Fruit fly (Drosophila melanogaster) whole organism, wandering third instar larva: ENCODE measurements around the gene Galt.
A peak's percentile ranks its signal among the peaks of the same experiment; 100 is the strongest.

Experiments used
- Abd-B ChIP-seq: fragments of >200 bp; optimal IDR thresholded peaks from 2 replicates; lab custom pipeline; 2017; ENCODE audit warnings: missing biosample characterization, missing genetic modification characterization
- CG32264 ChIP-seq: fragments of 200-800 bp; sonication (Bioruptor generic); optimal IDR thresholded peaks from 2 replicates; lab custom pipeline; 2016; ENCODE audit warnings: missing biosample characterization, missing genetic modification characterization
- CG9705 ChIP-seq: fragments of 200-800 bp; sonication (Bioruptor generic); optimal IDR thresholded peaks from 2 replicates; lab custom pipeline; 2018; ENCODE audit warnings: missing biosample characterization, mild to moderate bottlenecking, missing genetic modification characterization
- CrebA ChIP-seq: fragments of 200-800 bp; sonication (Bioruptor generic); optimal IDR thresholded peaks from 2 replicates; lab custom pipeline; 2016; ENCODE audit warnings: missing biosample characterization, mild to moderate bottlenecking, missing genetic modification characterization, borderline replicate concordance
- Dif ChIP-seq: fragments of 200-275, 200-300 bp; sonication (Bioruptor generic); optimal IDR thresholded peaks from 2 replicates; lab custom pipeline; 2018; ENCODE audit warnings: missing biosample characterization, missing genetic modification characterization; ENCODE audit not compliant: partially characterized antibody
- GATAd ChIP-seq: sonication (Bioruptor generic); optimal IDR thresholded peaks from 2 replicates; lab custom pipeline; 2016; ENCODE audit warnings: missing biosample characterization, missing genetic modification characterization
- HLH106 ChIP-seq: fragments of 200-800 bp; optimal IDR thresholded peaks from 3 replicates; lab custom pipeline; 2019; ENCODE audit warnings: missing biosample characterization, mild to moderate bottlenecking, missing genetic modification characterization, moderate library complexity
- Hr78 ChIP-seq: fragments of >200 bp; optimal IDR thresholded peaks from 2 replicates; lab custom pipeline; 2017; ENCODE audit warnings: missing biosample characterization, missing genetic modification characterization
- Hr83 ChIP-seq: fragments of 200-300 bp; sonication (Bioruptor generic); optimal IDR thresholded peaks from 2 replicates; lab custom pipeline; 2016; ENCODE audit warnings: missing biosample characterization, mild to moderate bottlenecking, missing genetic modification characterization, moderate library complexity; ENCODE audit not compliant: poor library complexity, severe bottlenecking
- Myc ChIP-seq: fragments of >200 bp; optimal IDR thresholded peaks from 2 replicates; lab custom pipeline; 2017
- N ChIP-seq: fragments of >200 bp; optimal IDR thresholded peaks from 2 replicates; lab custom pipeline; 2018; ENCODE audit warnings: missing biosample characterization, missing external identifiers, missing genetic modification characterization
- Rel ChIP-seq, 2 experiments: fragments of 200-800 bp; sonication (Bioruptor generic) in 1 of 2; optimal IDR thresholded peaks; 2 replicates in 1 of 2; 3 replicates in 1 of 2; lab custom pipeline; 2016 to 2019; ENCODE audit warnings: mild to moderate bottlenecking in 2 of 2, missing biosample characterization in 2 of 2, missing genetic modification characterization in 2 of 2, moderate library complexity in 1 of 2
- Sp1 ChIP-seq: fragments of 200-800 bp; sonication (Bioruptor generic); optimal IDR thresholded peaks from 3 replicates; lab custom pipeline; 2019; ENCODE audit warnings: missing biosample characterization, mild to moderate bottlenecking, missing genetic modification characterization, moderate library complexity
- Vsx2 ChIP-seq: fragments of 200-300, 225-300 bp; sonication (Bioruptor generic); optimal IDR thresholded peaks from 2 replicates; lab custom pipeline; 2018; ENCODE audit warnings: missing biosample characterization, missing genetic modification characterization; ENCODE audit not compliant: partially characterized antibody
- br ChIP-seq: fragments of 200-800 bp; sonication (Bioruptor generic); optimal IDR thresholded peaks from 2 replicates; lab custom pipeline; 2016; ENCODE audit warnings: missing biosample characterization, missing genetic modification characterization
- brk ChIP-seq: fragments of 200-800 bp; sonication (Bioruptor generic); optimal IDR thresholded peaks from 2 replicates; lab custom pipeline; 2016; ENCODE audit warnings: missing biosample characterization, mild to moderate bottlenecking, missing genetic modification characterization
- dl ChIP-seq, 2 experiments: fragments of 175-275, 200-275 bp in 1 of 2; fragments of 200-275 bp in 1 of 2; sonication (Bioruptor generic); optimal IDR thresholded peaks; lab custom pipeline; 2018; ENCODE audit warnings: mild to moderate bottlenecking in 2 of 2, missing biosample characterization in 2 of 2, missing genetic modification characterization in 2 of 2, moderate library complexity in 2 of 2; ENCODE audit not compliant: partially characterized antibody in 2 of 2, insufficient read depth in 1 of 2
- dmrt93B ChIP-seq: fragments of 200-800 bp; sonication (Bioruptor generic); optimal IDR thresholded peaks from 2 replicates; lab custom pipeline; 2018; ENCODE audit warnings: missing biosample characterization, mild to moderate bottlenecking, missing genetic modification characterization
- ey ChIP-seq: fragments of 200-800 bp; sonication (Bioruptor generic); optimal IDR thresholded peaks from 2 replicates; lab custom pipeline; 2016; ENCODE audit warnings: missing biosample characterization, missing genetic modification characterization
- fru ChIP-seq: fragments of 200-800 bp; sonication (Bioruptor generic); optimal IDR thresholded peaks from 3 replicates; lab custom pipeline; 2016; ENCODE audit warnings: missing biosample characterization, mild to moderate bottlenecking, missing genetic modification characterization
- h ChIP-seq: fragments of 200-800 bp; sonication (Bioruptor generic); optimal IDR thresholded peaks from 3 replicates; lab custom pipeline; 2016; ENCODE audit warnings: missing biosample characterization, mild to moderate bottlenecking, missing genetic modification characterization
- jim ChIP-seq: fragments of 175-275, 200-325 bp; sonication (Bioruptor generic); optimal IDR thresholded peaks from 2 replicates; lab custom pipeline; 2016; ENCODE audit warnings: missing biosample characterization, mild to moderate bottlenecking, missing genetic modification characterization
- pan ChIP-seq: fragments of >200 bp; optimal IDR thresholded peaks from 2 replicates; lab custom pipeline; 2017
- psq ChIP-seq: fragments of 200-800 bp; sonication (Bioruptor generic); optimal IDR thresholded peaks from 3 replicates; lab custom pipeline; 2017; ENCODE audit warnings: missing biosample characterization, mild to moderate bottlenecking, missing genetic modification characterization, moderate library complexity
- rgr ChIP-seq: fragments of 200-800 bp; sonication (Bioruptor generic); optimal IDR thresholded peaks from 3 replicates; lab custom pipeline; 2016; ENCODE audit warnings: missing biosample characterization, mild to moderate bottlenecking, missing genetic modification characterization
- sage ChIP-seq: fragments of 200-800 bp; sonication (Bioruptor generic); optimal IDR thresholded peaks from 2 replicates; lab custom pipeline; 2016; ENCODE audit warnings: missing biosample characterization, mild to moderate bottlenecking, missing genetic modification characterization
- sv ChIP-seq: fragments of 200-800 bp; sonication (Bioruptor generic); optimal IDR thresholded peaks from 3 replicates; lab custom pipeline; 2016; ENCODE audit warnings: missing biosample characterization, missing genetic modification characterization
- tai ChIP-seq: sonication (Bioruptor generic); optimal IDR thresholded peaks from 2 replicates; lab custom pipeline; 2016; ENCODE audit warnings: missing biosample characterization, missing genetic modification characterization
- usp ChIP-seq: fragments of >200 bp; optimal IDR thresholded peaks from 2 replicates; lab custom pipeline; 2017; ENCODE audit warnings: missing biosample characterization, missing genetic modification characterization
- woc ChIP-seq: sonication (Bioruptor generic); optimal IDR thresholded peaks from 2 replicates; lab custom pipeline; 2016; ENCODE audit warnings: missing biosample characterization, mild to moderate bottlenecking, missing genetic modification characterization

The Galt gene

DNA sequence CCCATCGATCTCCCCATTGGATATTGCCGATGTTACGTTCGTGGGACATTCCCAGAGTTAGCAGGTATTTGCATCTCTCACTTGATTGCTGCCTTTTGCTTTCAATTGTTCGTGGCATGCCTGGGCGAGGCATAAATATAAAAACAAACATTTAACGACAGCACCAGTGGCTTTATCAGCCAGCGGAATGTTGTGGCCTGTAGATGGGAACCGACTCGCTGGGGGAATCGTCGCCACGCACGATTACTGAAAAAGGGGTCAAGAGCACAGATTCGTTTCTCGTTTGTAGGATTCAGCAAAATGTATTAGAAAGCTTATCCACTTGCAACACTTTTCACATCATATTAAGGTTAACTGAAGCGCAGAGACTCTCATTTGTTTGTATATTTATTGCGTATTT is 3.6 kb upstream of the Galt start:
- TF ChIP-seq rgr (GFP tag; lab: Kevin White, UChicago) (no peak), tai (GFP tag; lab: Kevin White, UChicago) (no peak), Rel (GFP tag; optimal IDR thresholded peaks at IDR 0.05; lab: Kevin White, UChicago) (no peak), Rel (tag; optimal IDR thresholded peaks at IDR 0.05; lab: Kevin White, UChicago) (no peak), dl (GFP tag; optimal IDR thresholded peaks at IDR 0.05; lab: Kevin White, UChicago; ENCODE audit: insufficient read depth in 1 of 2, partially characterized antibody in 2 of 2) (no peak), sv (GFP tag; lab: Kevin White, UChicago) (no peak), br (GFP tag; lab: Kevin White, UChicago) (no peak), h (no peak), dmrt93B (no peak), brk (no peak), Vsx2 (GFP tag; lab: Kevin White, UChicago) (no peak), psq (GFP tag; lab: Kevin White, UChicago) (no peak)

DNA sequence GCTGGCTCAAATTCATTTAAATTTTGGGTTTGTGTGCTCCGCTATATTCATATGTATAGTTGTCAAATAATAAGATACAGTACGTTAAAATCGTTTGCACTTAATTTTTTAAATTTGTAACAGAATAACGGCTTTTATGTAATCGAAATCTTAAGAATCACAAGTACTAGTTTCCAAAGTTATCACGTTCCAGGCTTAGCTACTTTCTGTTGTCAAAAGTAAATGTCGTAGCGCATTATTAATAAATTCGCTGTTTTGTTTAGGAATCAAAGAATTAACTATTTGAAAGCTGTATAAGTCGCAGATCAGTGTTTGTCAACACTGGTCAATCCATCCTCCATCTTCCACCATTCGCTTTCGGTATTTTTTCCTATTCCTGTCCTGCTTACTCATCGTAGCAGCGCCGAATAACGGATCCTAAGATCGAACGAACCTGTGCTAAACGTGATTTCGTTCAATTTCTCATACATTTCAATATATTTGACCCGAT is 4.2 kb downstream of the Galt start, which contains the start of the genes CG13771, CG34310 and cup:
TSS of gene CG13771 (minus strand) at position 51 of the 490 bp plus-strand sequence.
TSS of gene CG34310 (plus strand) at position 103 of the 490 bp plus-strand sequence.
TSS of gene cup (plus strand) at position 103 of the 490 bp plus-strand sequence.
- TF ChIP-seq CG32264 (GFP tag; lab: Kevin White, UChicago): no peak
- peak; percentile 41 for TF ChIP-seq psq (GFP tag; lab: Kevin White, UChicago)
- no peak for TF ChIP-seq woc (GFP tag; lab: Kevin White, UChicago)

DNA sequence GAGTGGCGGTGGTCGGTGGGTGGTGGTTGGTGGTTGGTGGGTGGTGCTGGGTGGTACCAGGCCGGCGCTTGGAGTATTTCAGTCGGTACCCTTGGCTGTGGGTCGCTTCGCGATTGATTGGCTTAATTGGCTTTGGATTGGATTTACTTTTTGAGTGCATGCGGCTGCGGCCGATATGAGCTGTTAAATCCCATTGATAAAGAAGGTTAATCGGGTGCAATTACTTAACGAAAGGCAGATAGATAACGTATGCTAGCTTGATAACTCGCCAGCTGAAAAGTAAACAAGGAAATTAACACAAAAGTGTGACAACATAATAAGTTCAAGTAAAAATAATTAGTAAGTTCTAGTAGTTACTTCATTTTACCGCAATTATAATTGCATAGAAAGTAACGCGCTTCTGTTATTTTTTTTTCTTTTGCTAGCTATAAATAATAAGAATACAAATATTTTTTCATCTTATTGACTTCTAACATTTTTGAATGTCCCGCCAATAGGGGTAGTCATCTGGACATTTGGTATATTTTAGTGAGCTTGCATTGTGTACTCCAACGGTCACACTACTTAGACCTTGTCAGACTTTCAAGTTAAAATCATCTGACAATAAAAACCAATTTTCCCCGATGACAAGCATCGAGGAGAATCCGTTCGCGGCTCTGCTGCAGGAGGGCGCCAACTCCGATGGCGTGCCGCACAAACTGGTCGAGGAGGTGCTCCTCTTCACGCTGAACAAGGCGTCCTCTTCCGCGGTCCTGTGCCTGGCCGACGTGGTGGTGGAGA is 9.7 kb downstream of the Galt start, which contains the start of the genes CG31636 and Ube4A:
TSS of gene CG31636 (minus strand) at position 184 of the 780 bp plus-strand sequence.
TSS of gene Ube4A (plus strand) at position 549 of the 780 bp plus-strand sequence.
- no peak for TF ChIP-seq Rel (GFP tag; optimal IDR thresholded peaks at IDR 0.05; lab: Kevin White, UChicago)
- peak; percentile 51 for TF ChIP-seq Rel (tag; optimal IDR thresholded peaks at IDR 0.05; lab: Kevin White, UChicago)
- TF ChIP-seq fru: no peak
- TF ChIP-seq Vsx2 (GFP tag; lab: Kevin White, UChicago): peak; percentile 64

DNA sequence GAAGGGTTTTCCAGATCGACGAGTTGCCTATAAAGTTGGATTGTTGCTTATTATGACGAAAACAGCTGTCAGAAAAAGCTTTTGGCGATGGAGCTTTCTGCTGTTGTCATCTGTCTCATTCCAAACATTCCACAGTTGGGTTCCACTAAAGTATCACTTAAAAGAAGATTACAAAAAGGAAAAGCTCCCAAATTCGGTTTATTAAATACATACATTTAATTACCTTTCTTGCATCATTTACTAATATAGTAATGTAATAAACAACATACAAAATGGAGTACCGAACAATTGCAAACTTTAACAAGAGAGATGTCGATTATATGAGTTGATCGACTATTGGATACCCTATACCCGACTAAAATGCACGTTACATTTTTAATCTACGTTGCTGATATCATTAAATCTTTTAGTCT is 11.6 kb downstream of the Galt start, which contains the start of gene CG31633:
TSS of gene CG31633 (minus strand) at position 58 of the 413 bp plus-strand sequence.
- TF ChIP-seq usp (GFP tag; lab: Kevin White, UChicago) (no peak), brk (no peak), dmrt93B (no peak), Hr78 (GFP tag; lab: Kevin White, UChicago) (no peak), HLH106 (tag; lab: Kevin White, UChicago) (no peak), Dif (no peak), CG32264 (GFP tag; lab: Kevin White, UChicago) (no peak), GATAd (no peak), Myc (lab: Kevin White, UChicago) (no peak), CrebA (GFP tag; lab: Kevin White, UChicago) (no peak), sage (GFP tag; lab: Kevin White, UChicago) (no peak), CG9705 (GFP tag; lab: Kevin White, UChicago) (no peak), pan (lab: Kevin White, UChicago) (no peak), ey (GFP tag; lab: Kevin White, UChicago) (no peak), h (no peak), sv (GFP tag; lab: Kevin White, UChicago) (no peak), Sp1 (GFP tag; lab: Kevin White, UChicago) (no peak), jim (GFP tag; lab: Kevin White, UChicago) (no peak), br (GFP tag; lab: Kevin White, UChicago) (no peak)

DNA sequence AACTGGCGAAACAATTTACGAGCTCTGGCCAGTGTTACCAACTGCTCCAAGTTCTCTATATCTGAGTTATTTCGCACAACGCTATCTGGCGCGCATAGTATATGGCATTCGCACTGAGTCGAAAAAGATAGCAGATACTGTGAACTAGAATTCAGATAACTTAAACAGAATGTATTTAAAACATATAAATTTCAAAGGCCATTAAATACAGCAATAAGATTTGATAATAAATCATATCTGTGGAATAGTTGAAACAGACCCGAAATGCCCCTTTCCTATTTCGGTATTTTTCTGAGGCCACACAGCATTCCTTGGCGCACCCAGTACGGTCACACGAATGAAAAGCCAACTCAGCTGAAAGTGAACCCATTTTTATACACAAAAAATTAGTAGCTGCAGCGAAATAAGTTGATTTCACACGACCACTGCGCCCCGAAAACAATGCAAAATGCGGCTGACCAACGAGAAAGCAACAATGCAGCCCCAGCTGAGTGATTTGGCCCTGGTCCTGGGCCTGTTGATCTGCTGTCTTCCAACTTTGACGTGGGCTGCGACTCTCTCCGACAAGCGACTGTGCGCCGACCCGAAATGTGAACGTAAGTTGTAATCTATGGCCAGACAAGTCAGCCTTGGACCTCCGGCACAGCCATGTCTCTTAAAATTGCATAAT is 18.6 kb downstream of the Galt start, which contains the start of the genes CG31635 and Tango1:
TSS of gene CG31635 (minus strand) at position 30 of the 670 bp plus-strand sequence.
TSS of gene Tango1 (plus strand) at position 304 of the 670 bp plus-strand sequence.
- TF ChIP-seq GATAd (no peak), ey (GFP tag; lab: Kevin White, UChicago) (peak; percentile 23), brk (no peak), Abd-B (GFP tag; lab: Kevin White, UChicago) (peak; percentile 22), Rel (GFP tag; optimal IDR thresholded peaks at IDR 0.05; lab: Kevin White, UChicago) (no peak), Rel (tag; optimal IDR thresholded peaks at IDR 0.05; lab: Kevin White, UChicago) (peak; percentile 36), Dif (no peak), usp (GFP tag; lab: Kevin White, UChicago) (no peak), Hr83 (GFP tag; lab: Kevin White, UChicago) (peak; percentile 43), CG9705 (GFP tag; lab: Kevin White, UChicago) (no peak), N (GFP tag; lab: Kevin White, UChicago) (peak; percentile 3), dmrt93B (no peak)
- TF ChIP-seq, all 38 proteins: peak for 5
